Worm (Caenorhabditis elegans): ENCODE results near the gene unc-82.

ce11 chrIV:7428998-7429397 lies 4.7 kb downstream of the unc-82 start:
- no peak for TF ChIP-seq madf-8 (GFP tag; conservative IDR thresholded peaks at IDR 0.05)
- TF ChIP-seq hrde-1 (tag; optimal IDR thresholded peaks at IDR 0.05; ENCODE audit: borderline replicate concordance): no peak
- no peak for TF ChIP-seq snpc-1.3 (tag; optimal IDR thresholded peaks at IDR 0.05; ENCODE audit: insufficient read depth)
- no peak for TF ChIP-seq lsy-27 (tag; optimal IDR thresholded peaks at IDR 0.05; ENCODE audit: borderline replicate concordance, insufficient read depth)
- no peak for TF ChIP-seq dpl-1 (GFP tag; optimal IDR thresholded peaks at IDR 0.05)
- no peak for TF ChIP-seq him-1 (tag; optimal IDR thresholded peaks at IDR 0.05)
- no peak for TF ChIP-seq ceh-100 (GFP tag; IDR thresholded peaks at IDR 0.05)
- no peak for TF ChIP-seq snpc-4 (GFP tag; optimal IDR thresholded peaks at IDR 0.05)
- no peak for TF ChIP-seq snpc-4 (tag; optimal IDR thresholded peaks at IDR 0.05)
- no peak for TF ChIP-seq lin-26 (GFP tag; IDR thresholded peaks at IDR 0.05)
- TF ChIP-seq rpc-1 (optimal IDR thresholded peaks at IDR 0.05): no peak
- TF ChIP-seq rpc-1 (tag; optimal IDR thresholded peaks at IDR 0.05): no peak
- no peak for TF ChIP-seq sea-2 (GFP tag; IDR thresholded peaks at IDR 0.05)

Measured in whole organism, young adult.